Worm (Caenorhabditis elegans) whole organism, L2 larva: ENCODE measurements around the gene bcs-1.

Experiments
- C34F6.9 ChIP-seq: fragments of 150-350 bp; optimal IDR thresholded peaks from 2 replicates; lab custom pipeline; 2014; ENCODE audit warnings: missing biosample characterization, missing genetic modification characterization
- F13H6.1 ChIP-seq: sonication (generic microtip); optimal IDR thresholded peaks from 2 replicates; lab custom pipeline; 2016; ENCODE audit warnings: missing genetic modification characterization, missing compliant biosample characterization
- R02D3.7 ChIP-seq: fragments of 150-350 bp; optimal IDR thresholded peaks from 2 replicates; lab custom pipeline; 2014; ENCODE audit warnings: missing biosample characterization, missing genetic modification characterization
- Y55F3AM.14 ChIP-seq: fragments of 200-800 bp; sonication (Bioruptor generic); optimal IDR thresholded peaks from 2 replicates; lab custom pipeline; 2018; ENCODE audit warnings: mild to moderate bottlenecking, missing genetic modification characterization, missing compliant biosample characterization
- ZK546.5 ChIP-seq: sonication (generic microtip); optimal IDR thresholded peaks from 2 replicates; lab custom pipeline; 2017; ENCODE audit warnings: missing biosample characterization, missing genetic modification characterization
- alr-1 ChIP-seq: fragments of 150-350 bp; optimal IDR thresholded peaks from 2 replicates; lab custom pipeline; 2014; ENCODE audit warnings: missing biosample characterization, missing genetic modification characterization
- aly-2 ChIP-seq: fragments of 150-350 bp; optimal IDR thresholded peaks from 2 replicates; lab custom pipeline; 2014; ENCODE audit warnings: missing biosample characterization, missing genetic modification characterization
- blmp-1 ChIP-seq: sonication (generic microtip); optimal IDR thresholded peaks from 2 replicates; lab custom pipeline; 2017; ENCODE audit warnings: missing genetic modification characterization, mild to moderate bottlenecking, missing compliant biosample characterization, antibody characterized with exemption, moderate library complexity; ENCODE audit not compliant: insufficient read depth
- ceh-16 ChIP-seq: fragments of 150-350 bp; optimal IDR thresholded peaks from 2 replicates; lab custom pipeline; 2014; ENCODE audit warnings: missing biosample characterization, missing genetic modification characterization
- ceh-82 ChIP-seq: fragments of 150-350 bp; optimal IDR thresholded peaks from 2 replicates; lab custom pipeline; 2014; ENCODE audit warnings: missing biosample characterization, missing genetic modification characterization
- egl-27 ChIP-seq: sonication (generic microtip); optimal IDR thresholded peaks from 3 replicates; lab custom pipeline; 2017; ENCODE audit warnings: missing biosample characterization, missing genetic modification reagents, missing genetic modification characterization
- elt-3 ChIP-seq: sonication (generic microtip); optimal IDR thresholded peaks from 2 replicates; lab custom pipeline; 2017; ENCODE audit warnings: missing biosample characterization, missing genetic modification characterization
- lin-13 ChIP-seq: fragments of 150-350 bp; optimal IDR thresholded peaks from 2 replicates; lab custom pipeline; 2014; ENCODE audit warnings: missing biosample characterization, missing genetic modification reagents, missing genetic modification characterization
- lin-39 ChIP-seq: fragments of 150-350 bp; optimal IDR thresholded peaks from 2 replicates; lab custom pipeline; 2014; ENCODE audit warnings: missing biosample characterization, missing genetic modification reagents, missing genetic modification characterization
- mbf-1 ChIP-seq: sonication (generic microtip); optimal IDR thresholded peaks from 2 replicates; lab custom pipeline; 2017; ENCODE audit warnings: missing biosample characterization, missing genetic modification characterization
- mdl-1 ChIP-seq, 2 experiments: fragments of 150-350 bp in 1 of 2; sonication (generic microtip) in 1 of 2; optimal IDR thresholded peaks; 2 replicates each; lab custom pipeline; 2017; ENCODE audit warnings: missing biosample characterization in 2 of 2, missing genetic modification characterization in 2 of 2
- nhr-10 ChIP-seq: sonication (generic microtip); optimal IDR thresholded peaks from 2 replicates; lab custom pipeline; 2017; ENCODE audit warnings: missing biosample characterization, missing genetic modification characterization
- nhr-12 ChIP-seq: fragments of 150-350 bp; optimal IDR thresholded peaks from 2 replicates; lab custom pipeline; 2014; ENCODE audit warnings: missing biosample characterization, missing genetic modification characterization
- nhr-129 ChIP-seq: fragments of 150-350 bp; optimal IDR thresholded peaks from 2 replicates; lab custom pipeline; 2014; ENCODE audit warnings: missing biosample characterization, missing genetic modification characterization
- nhr-21 ChIP-seq: fragments of 150-350 bp; optimal IDR thresholded peaks from 2 replicates; lab custom pipeline; 2014; ENCODE audit warnings: missing biosample characterization, missing genetic modification characterization
- nhr-23 ChIP-seq: fragments of 150-350 bp; optimal IDR thresholded peaks from 2 replicates; lab custom pipeline; 2014; ENCODE audit warnings: missing biosample characterization, missing genetic modification reagents, missing genetic modification characterization
- nhr-237 ChIP-seq: fragments of 150-350 bp; optimal IDR thresholded peaks from 2 replicates; lab custom pipeline; 2014; ENCODE audit warnings: missing biosample characterization, missing genetic modification characterization
- nhr-6 ChIP-seq: fragments of 150-350 bp; optimal IDR thresholded peaks from 2 replicates; lab custom pipeline; 2014; ENCODE audit warnings: missing biosample characterization, missing genetic modification characterization
- nhr-77 ChIP-seq: fragments of 150-350 bp; optimal IDR thresholded peaks from 2 replicates; lab custom pipeline; 2014; ENCODE audit warnings: missing biosample characterization, missing genetic modification characterization
- peb-1 ChIP-seq: fragments of 150-350 bp; optimal IDR thresholded peaks from 2 replicates; lab custom pipeline; 2014; ENCODE audit warnings: missing biosample characterization, missing genetic modification characterization
- skn-1 ChIP-seq: sonication (generic microtip); optimal IDR thresholded peaks from 2 replicates; lab custom pipeline; 2017; ENCODE audit warnings: missing biosample characterization, missing genetic modification characterization
- sma-3 ChIP-seq: sonication (generic microtip); optimal IDR thresholded peaks from 2 replicates; lab custom pipeline; 2016; ENCODE audit warnings: missing genetic modification reagents, missing genetic modification characterization, missing compliant biosample characterization
- sma-9 ChIP-seq, 2 experiments: fragments of 150-350 bp in 1 of 2; sonication (generic microtip) in 1 of 2; optimal IDR thresholded peaks; 2 replicates each; lab custom pipeline; 2014 to 2016; ENCODE audit warnings: missing genetic modification characterization in 2 of 2, mild to moderate bottlenecking in 1 of 2, missing biosample characterization in 1 of 2, missing compliant biosample characterization in 1 of 2, missing genetic modification reagents in 1 of 2, moderate library complexity in 1 of 2
- snpc-4 ChIP-seq: fragments of 150-350 bp; optimal IDR thresholded peaks from 2 replicates; lab custom pipeline; 2014; ENCODE audit warnings: missing biosample characterization, missing genetic modification characterization
- unc-39 ChIP-seq: fragments of 150-350 bp; optimal IDR thresholded peaks from 2 replicates; lab custom pipeline; 2014; ENCODE audit warnings: missing biosample characterization, missing genetic modification characterization
- zag-1 ChIP-seq: fragments of 150-350 bp; optimal IDR thresholded peaks from 2 replicates; lab custom pipeline; 2014; ENCODE audit warnings: missing biosample characterization, missing genetic modification characterization
- ztf-11 ChIP-seq: sonication (generic microtip); optimal IDR thresholded peaks from 2 replicates; lab custom pipeline; 2017; ENCODE audit warnings: missing biosample characterization, missing genetic modification characterization

Gene bcs-1

DNA sequence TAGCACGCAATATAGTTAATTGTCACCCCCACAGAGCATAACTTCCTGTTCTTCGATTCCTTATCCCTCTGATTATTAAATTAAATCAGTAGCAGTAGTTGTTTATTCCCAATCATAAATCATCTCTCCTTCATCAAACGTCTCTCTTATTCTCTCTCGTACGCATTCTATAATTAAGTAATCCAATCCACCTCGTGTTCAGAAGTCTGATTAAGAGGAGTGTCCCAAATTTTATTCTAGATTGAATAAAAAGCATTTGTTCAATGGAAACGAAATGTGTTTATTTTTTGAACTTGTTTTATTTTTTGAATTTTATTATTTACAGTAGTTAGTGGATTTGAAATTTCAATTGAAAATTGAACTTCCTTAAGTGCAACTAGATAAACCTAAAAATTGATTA lies 40.4 kb downstream of the bcs-1 start:
- TF ChIP-seq ceh-16 (tag; lab: Kevin White, UChicago): no peak
- no peak for TF ChIP-seq lin-13 (GFP tag; lab: Kevin White, UChicago)
- TF ChIP-seq F13H6.1: no peak
- no peak for TF ChIP-seq nhr-237 (tag; lab: Kevin White, UChicago)
- TF ChIP-seq ZK546.5 (tag; lab: Kevin White, UChicago): no peak
- no peak for TF ChIP-seq mbf-1 (tag; lab: Kevin White, UChicago)
- no peak for TF ChIP-seq skn-1 (tag; lab: Kevin White, UChicago)
- no peak for TF ChIP-seq nhr-21 (tag; lab: Kevin White, UChicago)
- TF ChIP-seq sma-3: no peak
- no peak for TF ChIP-seq C34F6.9 (tag; lab: Kevin White, UChicago)
- no peak for TF ChIP-seq snpc-4
- TF ChIP-seq alr-1 (tag; lab: Kevin White, UChicago): no peak
- no peak for TF ChIP-seq aly-2 (tag; lab: Kevin White, UChicago)
- TF ChIP-seq Y55F3AM.14 (GFP tag; lab: Kevin White, UChicago): no peak
- TF ChIP-seq nhr-12 (tag; lab: Kevin White, UChicago): no peak
- TF ChIP-seq ztf-11: no peak
- no peak for TF ChIP-seq nhr-129 (tag; lab: Kevin White, UChicago)
- no peak for TF ChIP-seq zag-1 (tag; lab: Kevin White, UChicago)
- no peak for TF ChIP-seq unc-39 (tag; lab: Kevin White, UChicago)
- no peak for TF ChIP-seq blmp-1
- TF ChIP-seq, all 48 proteins: peak for 0

DNA sequence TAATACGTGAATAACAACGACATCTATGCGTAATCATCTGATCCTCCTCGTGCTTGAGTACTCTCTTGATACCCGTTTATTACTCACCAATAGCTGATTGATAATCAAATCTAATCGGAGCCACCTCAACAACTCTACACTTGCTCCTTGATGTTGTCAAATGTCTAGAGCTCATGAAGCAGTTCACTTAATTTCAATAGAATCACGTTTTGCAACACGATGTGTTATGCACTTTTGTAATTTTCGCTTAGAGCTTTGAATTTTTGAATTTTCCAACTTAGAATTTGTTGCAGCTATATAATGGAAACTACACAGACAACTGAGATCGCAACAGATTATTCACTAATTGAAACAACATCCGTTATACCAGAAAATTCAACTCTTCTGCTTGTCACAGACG lies 41.6 kb downstream of the bcs-1 start, which contains the start of gene T22C8.1:
TSS of gene T22C8.1 (plus strand) at position 301 of the 400 bp plus-strand sequence.
- TF ChIP-seq unc-39 (tag; lab: Kevin White, UChicago) (no peak), snpc-4 (no peak), egl-27 (tag; lab: Kevin White, UChicago) (no peak), ceh-82 (tag; lab: Kevin White, UChicago) (no peak), lin-39 (tag; lab: Kevin White, UChicago) (no peak), peb-1 (tag; lab: Kevin White, UChicago) (no peak), nhr-237 (tag; lab: Kevin White, UChicago) (no peak), mdl-1 (tag; optimal IDR thresholded peaks at IDR 0.05; lab: Kevin White, UChicago) (no peak), elt-3 (no peak), blmp-1 (no peak)

ce11 chrII:8616155-8616554 lies 45.3 kb downstream of the bcs-1 start:
- TF ChIP-seq nhr-237 (tag; lab: Kevin White, UChicago): no peak
- TF ChIP-seq nhr-12 (tag; lab: Kevin White, UChicago): no peak

DNA sequence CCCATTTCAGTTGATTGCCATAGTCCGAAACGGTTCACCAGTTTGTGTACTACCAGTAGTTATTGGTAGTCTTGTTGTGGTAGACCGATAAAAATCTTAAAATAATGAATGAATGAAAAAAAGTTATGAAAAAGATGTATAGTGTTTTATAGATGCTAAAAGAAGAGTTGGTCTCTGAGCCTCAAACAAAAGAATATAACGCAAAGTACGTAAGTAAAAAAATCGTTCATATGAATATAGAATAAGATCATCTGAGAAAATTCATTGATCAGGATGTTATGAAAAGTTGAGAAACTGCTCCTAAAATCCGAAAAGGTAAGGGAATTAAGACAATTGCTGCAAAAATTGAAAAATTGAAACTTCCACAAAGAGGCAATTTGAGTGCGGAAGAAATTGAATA lies 46.6 kb downstream of the bcs-1 start, which contains the start of gene chhy-1:
TSS of gene chhy-1 (minus strand) at position 101 of the 400 bp plus-strand sequence.
- TF ChIP-seq nhr-6 (tag; lab: Kevin White, UChicago): no peak
- TF ChIP-seq elt-3: no peak
- TF ChIP-seq sma-3: no peak
- TF ChIP-seq nhr-12 (tag; lab: Kevin White, UChicago): no peak
- no peak for TF ChIP-seq nhr-237 (tag; lab: Kevin White, UChicago)
- no peak for TF ChIP-seq egl-27 (tag; lab: Kevin White, UChicago)
- TF ChIP-seq nhr-23: no peak
- TF ChIP-seq nhr-21 (tag; lab: Kevin White, UChicago): no peak

- TF ChIP-seq nhr-10 (tag; lab: Kevin White, UChicago): no peak
- no peak for TF ChIP-seq nhr-6 (tag; lab: Kevin White, UChicago)
- no peak for TF ChIP-seq R02D3.7 (tag; lab: Kevin White, UChicago)
- TF ChIP-seq Y55F3AM.14 (GFP tag; lab: Kevin White, UChicago): no peak
- TF ChIP-seq sma-9 (GFP tag; optimal IDR thresholded peaks at IDR 0.05; lab: Kevin White, UChicago): no peak
- TF ChIP-seq sma-9 (tag; optimal IDR thresholded peaks at IDR 0.05; lab: Kevin White, UChicago): no peak
- no peak for TF ChIP-seq nhr-77 (tag; lab: Kevin White, UChicago)
- TF ChIP-seq peb-1 (tag; lab: Kevin White, UChicago): no peak
- TF ChIP-seq nhr-12 (tag; lab: Kevin White, UChicago): no peak
Observed at ce11 chrII:8621883-8622282, 51.0 kb downstream of the bcs-1 start, which contains the start of gene T22C8.3. Gene T22C8.3, minus strand, starts transcription at chrII:8621983.
